Worm (Caenorhabditis elegans) whole organism, L4 larva: Measurements from ENCODE around the gene cyn-7.

Experiments used
- ceh-32 ChIP-seq: sonication (generic microtip); optimal IDR thresholded peaks from 2 replicates; lab custom pipeline; 2016; ENCODE audit warnings: mild to moderate bottlenecking, missing genetic modification characterization, missing compliant biosample characterization; ENCODE audit not compliant: poor library complexity
- lin-39 ChIP-seq: fragments of 150-350 bp; optimal IDR thresholded peaks from 2 replicates; lab custom pipeline; 2014; ENCODE audit warnings: missing biosample characterization, missing genetic modification reagents, missing genetic modification characterization
- snpc-4 ChIP-seq: fragments of 150-350 bp; optimal IDR thresholded peaks from 2 replicates; lab custom pipeline; 2014; ENCODE audit warnings: missing biosample characterization, missing genetic modification characterization
- zfp-2 ChIP-seq: sonication (generic microtip); optimal IDR thresholded peaks from 2 replicates; lab custom pipeline; 2016; ENCODE audit warnings: mild to moderate bottlenecking, missing genetic modification characterization, missing compliant biosample characterization

DNA sequence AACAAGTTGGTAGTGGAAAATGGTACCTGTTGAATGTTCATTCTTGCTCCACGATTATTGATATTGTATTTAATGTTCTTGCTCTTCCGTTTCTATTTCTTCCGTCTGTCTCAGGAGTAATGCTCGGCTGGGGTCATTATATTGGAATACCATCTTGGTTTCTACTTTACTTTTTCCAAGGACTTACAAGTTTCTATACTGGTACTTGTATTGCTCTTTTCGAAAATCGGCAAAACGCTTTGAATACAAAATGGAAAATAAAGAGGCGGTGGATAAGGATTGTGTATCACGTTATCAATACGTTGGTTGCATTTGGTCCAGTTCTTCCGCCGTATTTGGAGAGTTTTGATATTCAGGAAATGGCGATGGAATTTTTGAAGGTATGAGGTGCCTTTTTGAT, 35.2 kb downstream of the cyn-7 start:
- TF ChIP-seq zfp-2 (tag; lab: Kevin White, UChicago) (no peak), lin-39 (tag; lab: Kevin White, UChicago) (no peak), ceh-32 (tag; lab: Kevin White, UChicago) (no peak), snpc-4 (tag; lab: Kevin White, UChicago) (no peak)
